Worm (Caenorhabditis elegans) whole organism, young adult: ENCODE results near the gene K02E7.11.

ENCODE experiments used
- B0019.2 ChIP-seq: fragments of 200-800 bp; sonication (Bioruptor generic); conservative IDR thresholded peaks from 2 replicates; pipeline ENCODE4 v1.3.6; 2022; ENCODE audit warnings: missing genetic modification reagents, missing genetic modification characterization, missing compliant biosample characterization
- F49E8.2 ChIP-seq: sonication (generic microtip); optimal IDR thresholded peaks from 3 replicates; lab custom pipeline; 2017; ENCODE audit warnings: missing genetic modification characterization, mild to moderate bottlenecking, missing compliant biosample characterization, antibody characterized with exemption, moderate library complexity; ENCODE audit not compliant: insufficient read depth
- attf-6 ChIP-seq: fragments of 200-800 bp; sonication (Bioruptor generic); IDR thresholded peaks from 2 replicates; pipeline ENCODE4 v1.3.6; 2022; ENCODE audit warnings: missing genetic modification reagents, missing genetic modification characterization, missing compliant biosample characterization
- cebp-1 ChIP-seq, 2 experiments: fragments of 200-800 bp in 1 of 2; sonication (Bioruptor generic) in 1 of 2; sonication (generic microtip) in 1 of 2; IDR thresholded peaks in 1 of 2; optimal IDR thresholded peaks in 1 of 2; 2 replicates each; pipeline versions ENCODE4 v1.3.6 to Lab custom; 2017 to 2022; ENCODE audit warnings: missing compliant biosample characterization in 2 of 2, missing genetic modification characterization in 2 of 2, mild to moderate bottlenecking in 1 of 2, missing genetic modification reagents in 1 of 2, moderate library complexity in 1 of 2
- chd-7 ChIP-seq: sonication (generic microtip); optimal IDR thresholded peaks from 2 replicates; lab custom pipeline; 2016; ENCODE audit warnings: mild to moderate bottlenecking, missing genetic modification characterization, moderate library complexity, missing compliant biosample characterization
- ets-4 ChIP-seq: fragments of 200-800 bp; sonication (Bioruptor generic); optimal IDR thresholded peaks from 2 replicates; lab custom pipeline; 2018; ENCODE audit warnings: mild to moderate bottlenecking, missing genetic modification characterization, missing compliant biosample characterization
- hmg-20 ChIP-seq: fragments of 200-800 bp; sonication (Bioruptor generic); IDR thresholded peaks from 2 replicates; pipeline ENCODE4 v1.3.6; 2022; ENCODE audit warnings: missing genetic modification reagents, missing genetic modification characterization, missing compliant biosample characterization
- mel-28 ChIP-seq: sonication (generic microtip); optimal IDR thresholded peaks from 2 replicates; lab custom pipeline; 2016; ENCODE audit warnings: borderline replicate concordance, mild to moderate bottlenecking, missing genetic modification characterization, missing compliant biosample characterization
- nfya-1 ChIP-seq: sonication (generic microtip); optimal IDR thresholded peaks from 2 replicates; lab custom pipeline; 2017; ENCODE audit warnings: antibody characterized with exemption, missing compliant biosample characterization, missing genetic modification characterization, borderline replicate concordance; ENCODE audit not compliant: insufficient read depth
- pha-4 ChIP-seq: fragments of 150-350 bp; sonication (generic microtip); optimal IDR thresholded peaks from 2 replicates; lab custom pipeline; 2014; ENCODE audit warnings: missing biosample characterization, missing genetic modification reagents, missing genetic modification characterization
- snpc-4 ChIP-seq, 5 experiments: fragments of 150-350 bp in 1 of 5; sonication (generic microtip) in 4 of 5; optimal IDR thresholded peaks; 2 replicates each; lab custom pipeline; 2014 to 2018; ENCODE audit warnings: missing genetic modification characterization in 5 of 5, missing biosample characterization in 3 of 5, antibody characterized with exemption in 2 of 5, mild to moderate bottlenecking in 2 of 5, missing compliant biosample characterization in 2 of 5, missing genotype in 2 of 5, moderate library complexity in 2 of 5, missing genetic modification reagents in 1 of 5
- ztf-3 ChIP-seq: fragments of 200-800 bp; sonication (Bioruptor generic); optimal IDR thresholded peaks from 2 replicates; lab custom pipeline; 2018; ENCODE audit warnings: mild to moderate bottlenecking, missing genetic modification characterization, missing compliant biosample characterization

DNA sequence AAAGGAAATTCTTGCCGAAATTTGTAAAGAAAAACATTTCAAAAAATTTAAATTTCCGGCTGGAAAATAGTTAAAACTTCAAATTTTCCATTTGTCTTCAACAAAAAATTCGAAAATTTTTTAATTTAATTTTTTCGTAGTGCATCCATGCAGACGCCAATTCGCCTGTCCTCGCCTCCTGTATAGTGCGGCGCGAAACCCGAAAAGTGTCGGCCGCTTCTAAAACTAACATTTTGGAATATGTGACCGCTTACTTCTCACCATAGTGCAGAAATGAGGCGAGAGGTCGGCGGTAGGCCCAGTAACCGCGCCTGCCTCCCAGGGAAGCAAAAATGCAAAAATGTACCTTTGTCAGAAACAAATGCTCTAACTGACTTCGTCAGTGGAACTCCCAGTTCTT is 41.2 kb upstream of the K02E7.11 start:
- TF ChIP-seq chd-7 (no peak), nfya-1 (tag; lab: Kevin White, UChicago) (no peak), F49E8.2 (tag; lab: Kevin White, UChicago) (no peak), pha-4 (tag; lab: Kevin White, UChicago) (no peak), hmg-20 (GFP tag; lab: Robert Waterston, UW) (no peak), B0019.2 (GFP tag; lab: Robert Waterston, UW) (no peak), ets-4 (GFP tag; lab: Kevin White, UChicago) (no peak), snpc-4 (GFP tag; optimal IDR thresholded peaks at IDR 0.05; lab: Kevin White, UChicago) (peak; percentile 52), snpc-4 (tag; optimal IDR thresholded peaks at IDR 0.05; lab: Kevin White, UChicago) (peak in 3 of 4 experiments; percentile 22 to 90 (median 87)), mel-28 (tag; lab: Kevin White, UChicago) (no peak), ztf-3 (GFP tag; lab: Kevin White, UChicago) (no peak), cebp-1 (GFP tag; IDR thresholded peaks at IDR 0.05; lab: Robert Waterston, UW) (no peak), cebp-1 (tag; optimal IDR thresholded peaks at IDR 0.05; lab: Kevin White, UChicago) (no peak), attf-6 (GFP tag; lab: Robert Waterston, UW) (no peak)
